Fruit fly (Drosophila melanogaster): ENCODE measurements around the gene Rab11.

The Rab11 gene

dm6 chr3R:21080876-21081586 is 30.2 kb upstream of the Rab11 start, which contains the start of gene HHEX:
TSS of gene HHEX (minus strand) at chr3R:21080926.
- TF ChIP-seq Pif1A (GFP tag; optimal IDR thresholded peaks at IDR 0.05): no peak
- TF ChIP-seq CG32121 (GFP tag; IDR thresholded peaks at IDR 0.05): no peak
- no peak for TF ChIP-seq rn (GFP tag; IDR thresholded peaks at IDR 0.05)
- TF ChIP-seq gl (tag; optimal IDR thresholded peaks at IDR 0.05): no peak
- TF ChIP-seq CG34367 (tag; optimal IDR thresholded peaks at IDR 0.05): no peak
- no peak for TF ChIP-seq CG9948 (tag; optimal IDR thresholded peaks at IDR 0.05)
- no peak for TF ChIP-seq CG14655 (GFP tag; optimal IDR thresholded peaks at IDR 0.05)
- no peak for TF ChIP-seq CG15710 (tag; optimal IDR thresholded peaks at IDR 0.05)

- TF ChIP-seq CG12605 (GFP tag; IDR thresholded peaks at IDR 0.05) (no peak), EcR (GFP tag; optimal IDR thresholded peaks at IDR 0.05) (peak; percentile 87)
Measured at dm6 chr3R:21084979-21085378, 26.2 kb upstream of the Rab11 start.

dm6 chr3R:21089416-21089815 is 21.8 kb upstream of the Rab11 start:
- no peak for TF ChIP-seq EcR (GFP tag; optimal IDR thresholded peaks at IDR 0.05)
- TF ChIP-seq CG10348 (GFP tag; IDR thresholded peaks at IDR 0.05): no peak
- peak; percentile 29; the same call in 1 of the 2 replicates for TF ChIP-seq CG32121 (GFP tag; IDR thresholded peaks at IDR 0.05)
- peak; percentile 27; the same call in 1 of the 2 replicates for TF ChIP-seq Ets98B (GFP tag; IDR thresholded peaks at IDR 0.05)
- no peak for TF ChIP-seq CG9948 (tag; optimal IDR thresholded peaks at IDR 0.05)
- no peak for TF ChIP-seq CG14655 (GFP tag; optimal IDR thresholded peaks at IDR 0.05)
- TF ChIP-seq rn (GFP tag; IDR thresholded peaks at IDR 0.05): no peak
- TF ChIP-seq CG12605 (GFP tag; IDR thresholded peaks at IDR 0.05): 0 out of 2 replicates have a peak, but pooled peaks have one; percentile 31
- no peak for TF ChIP-seq CG13204 (GFP tag; optimal IDR thresholded peaks at IDR 0.05)
- TF ChIP-seq Pif1B (GFP tag; optimal IDR thresholded peaks at IDR 0.05): peak; percentile 64
- peak; percentile 42; the same call in 1 of the 3 replicates for TF ChIP-seq fd96Ca (GFP tag; IDR thresholded peaks at IDR 0.05)
- TF ChIP-seq Snoo (tag; optimal IDR thresholded peaks at IDR 0.05): peak; percentile 43
- no peak for TF ChIP-seq CG8301 (tag; optimal IDR thresholded peaks at IDR 0.05)
- no peak for TF ChIP-seq CG15710 (tag; optimal IDR thresholded peaks at IDR 0.05)
- TF ChIP-seq CG8159 (tag; optimal IDR thresholded peaks at IDR 0.05): peak; percentile 32
- peak; percentile 60 for TF ChIP-seq Pif1A (GFP tag; optimal IDR thresholded peaks at IDR 0.05)
- peak; percentile 41 for TF ChIP-seq CG34367 (tag; optimal IDR thresholded peaks at IDR 0.05)
- peak; percentile 54; the same call in 1 of the 3 replicates for TF ChIP-seq CG4496 (GFP tag; IDR thresholded peaks at IDR 0.05)
- TF ChIP-seq CG17806 (tag; optimal IDR thresholded peaks at IDR 0.05): no peak
- TF ChIP-seq gl (tag; optimal IDR thresholded peaks at IDR 0.05): peak; percentile 12
- TF ChIP-seq D1 (tag; optimal IDR thresholded peaks at IDR 0.05): no peak

dm6 chr3R:21090230-21091021 is 20.8 kb upstream of the Rab11 start:
- TF ChIP-seq CG4496 (GFP tag; IDR thresholded peaks at IDR 0.05) (no peak), CG10348 (GFP tag; IDR thresholded peaks at IDR 0.05) (no peak), fd96Ca (GFP tag; IDR thresholded peaks at IDR 0.05) (no peak), CG13204 (GFP tag; optimal IDR thresholded peaks at IDR 0.05) (peak; percentile 20), EcR (GFP tag; optimal IDR thresholded peaks at IDR 0.05) (peak; percentile 62)

- no peak for TF ChIP-seq CG8301 (tag; optimal IDR thresholded peaks at IDR 0.05)
- no peak for TF ChIP-seq Snoo (tag; optimal IDR thresholded peaks at IDR 0.05)
- peak; percentile 40; the same call in 1 of the 3 replicates for TF ChIP-seq CG4496 (GFP tag; IDR thresholded peaks at IDR 0.05)
- TF ChIP-seq Ets98B (GFP tag; IDR thresholded peaks at IDR 0.05): no peak
- TF ChIP-seq CG9948 (tag; optimal IDR thresholded peaks at IDR 0.05): no peak
- TF ChIP-seq CG14655 (GFP tag; optimal IDR thresholded peaks at IDR 0.05): no peak
- TF ChIP-seq CG10348 (GFP tag; IDR thresholded peaks at IDR 0.05): no peak
- TF ChIP-seq D1 (tag; optimal IDR thresholded peaks at IDR 0.05): no peak
- no peak for TF ChIP-seq CG8159 (tag; optimal IDR thresholded peaks at IDR 0.05)
Measured at dm6 chr3R:21091500-21091899, 19.7 kb upstream of the Rab11 start.

- TF ChIP-seq EcR (GFP tag; optimal IDR thresholded peaks at IDR 0.05) (peak; percentile 64), fd96Ca (GFP tag; IDR thresholded peaks at IDR 0.05) (no peak), CG13204 (GFP tag; optimal IDR thresholded peaks at IDR 0.05) (no peak)
Measured at dm6 chr3R:21092036-21092435, 19.2 kb upstream of the Rab11 start.

dm6 chr3R:21092829-21093228 is 18.4 kb upstream of the Rab11 start:
- TF ChIP-seq Pif1A (GFP tag; optimal IDR thresholded peaks at IDR 0.05) (no peak), CG8159 (tag; optimal IDR thresholded peaks at IDR 0.05) (no peak), rn (GFP tag; IDR thresholded peaks at IDR 0.05) (no peak), CG34367 (tag; optimal IDR thresholded peaks at IDR 0.05) (no peak), CG15710 (tag; optimal IDR thresholded peaks at IDR 0.05) (no peak), gl (tag; optimal IDR thresholded peaks at IDR 0.05) (no peak), CG32121 (GFP tag; IDR thresholded peaks at IDR 0.05) (no peak)

All from whole organism, pupa.